Worm (Caenorhabditis elegans): ENCODE data around the gene nhr-167.

Gene nhr-167

ce11 chrX:11982065-11982464 lies at the start of gene nhr-167:
nhr-167 (minus strand) TSS chrX:11982085.
- TF ChIP-seq mls-2 (tag; optimal IDR thresholded peaks at IDR 0.05) (no peak), ztf-11 (tag; optimal IDR thresholded peaks at IDR 0.05) (no peak), lin-32 (GFP tag; optimal IDR thresholded peaks at IDR 0.05) (no peak), tbx-8 (GFP tag; optimal IDR thresholded peaks at IDR 0.05) (no peak)

- TF ChIP-seq pha-4 (tag; optimal IDR thresholded peaks at IDR 0.05) (no peak), nhr-76 (tag; optimal IDR thresholded peaks at IDR 0.05) (no peak), unc-62 (GFP tag; optimal IDR thresholded peaks at IDR 0.05) (no peak), nhr-12 (tag; optimal IDR thresholded peaks at IDR 0.05) (no peak), nhr-2 (tag; optimal IDR thresholded peaks at IDR 0.05) (no peak), bed-3 (GFP tag; optimal IDR thresholded peaks at IDR 0.05) (no peak), tbx-8 (GFP tag; optimal IDR thresholded peaks at IDR 0.05) (no peak), nhr-237 (tag; optimal IDR thresholded peaks at IDR 0.05) (no peak)
Observed at ce11 chrX:12025070-12025789, 43.3 kb upstream of the nhr-167 start, which contains the start of gene B0198.2. B0198.2 (plus strand) TSS chrX:12025739.

ce11 chrX:12022496-12022895 lies 40.6 kb upstream of the nhr-167 start:
- TF ChIP-seq mab-5 (tag; optimal IDR thresholded peaks at IDR 0.05) = no peak
- no peak for TF ChIP-seq ceh-83 (GFP tag; optimal IDR thresholded peaks at IDR 0.05)
- TF ChIP-seq lsy-2 (tag; optimal IDR thresholded peaks at IDR 0.05) = no peak
- TF ChIP-seq M03D4.4 (tag; optimal IDR thresholded peaks at IDR 0.05) = no peak
- TF ChIP-seq nhr-2 (tag; optimal IDR thresholded peaks at IDR 0.05) = no peak

ce11 chrX:12021446-12021845 lies 39.6 kb upstream of the nhr-167 start:
- TF ChIP-seq ces-1 (GFP tag; optimal IDR thresholded peaks at IDR 0.05) (peak; percentile 13), unc-39 (tag; optimal IDR thresholded peaks at IDR 0.05) (no peak), M03D4.4 (tag; optimal IDR thresholded peaks at IDR 0.05) (no peak), unc-120 (tag; optimal IDR thresholded peaks at IDR 0.05; ENCODE audit: poor library complexity, severe bottlenecking) (no peak), ceh-43 (GFP tag; optimal IDR thresholded peaks at IDR 0.05) (no peak), elt-1 (tag; optimal IDR thresholded peaks at IDR 0.05; ENCODE audit: borderline replicate concordance, insufficient read depth) (no peak)

ce11 chrX:12017908-12018479 lies 36.1 kb upstream of the nhr-167 start, which contains the start of the genes nmat-1 and ucr-2.1:
nmat-1 (minus strand) TSS chrX:12018043.
ucr-2.1 (plus strand) TSS chrX:12018429.
- TF ChIP-seq pha-4 (tag; optimal IDR thresholded peaks at IDR 0.05) (peak; percentile 44), ces-1 (GFP tag; optimal IDR thresholded peaks at IDR 0.05) (peak; percentile 4), drap-1 (GFP tag; optimal IDR thresholded peaks at IDR 0.05) (no peak), mls-2 (tag; optimal IDR thresholded peaks at IDR 0.05) (peak; percentile 12), unc-39 (tag; optimal IDR thresholded peaks at IDR 0.05) (no peak), blmp-1 (tag; optimal IDR thresholded peaks at IDR 0.05) (no peak), sem-2 (GFP tag; optimal IDR thresholded peaks at IDR 0.05) (no peak), lsy-2 (tag; optimal IDR thresholded peaks at IDR 0.05) (peak; percentile 39), mep-1 (tag; optimal IDR thresholded peaks at IDR 0.05) (peak; percentile 80), ceh-39 (tag; optimal IDR thresholded peaks at IDR 0.05) (peak; percentile 38), lin-13 (tag; optimal IDR thresholded peaks at IDR 0.05) (peak; percentile 52), flh-1 (GFP tag; optimal IDR thresholded peaks at IDR 0.05) (no peak), ham-2 (GFP tag; optimal IDR thresholded peaks at IDR 0.05) (peak; percentile 84), nhr-237 (tag; optimal IDR thresholded peaks at IDR 0.05) (peak; percentile 41), nhr-76 (tag; optimal IDR thresholded peaks at IDR 0.05) (no peak), mab-5 (tag; optimal IDR thresholded peaks at IDR 0.05) (no peak), elt-1 (tag; optimal IDR thresholded peaks at IDR 0.05; ENCODE audit: borderline replicate concordance, insufficient read depth) (no peak), cnd-1 (tag; optimal IDR thresholded peaks at IDR 0.05) (no peak), sptf-1 (tag; optimal IDR thresholded peaks at IDR 0.05) (peak; percentile 53)
